Worm (Caenorhabditis elegans) whole organism, L3 larva: ENCODE data around the gene syd-2.

Experiments used
- ceh-82 ChIP-seq: fragments of 150-350 bp; optimal IDR thresholded peaks from 2 replicates; lab custom pipeline; 2014; ENCODE audit warnings: missing biosample characterization, missing genetic modification characterization
- elt-2 ChIP-seq: sonication (generic microtip); optimal IDR thresholded peaks from 2 replicates; lab custom pipeline; 2016; ENCODE audit warnings: missing genetic modification reagents, mild to moderate bottlenecking, missing genetic modification characterization, missing compliant biosample characterization
- elt-3 ChIP-seq, 3 experiments: fragments of 150-350 bp in 1 of 3; sonication (generic microtip) in 2 of 3; optimal IDR thresholded peaks; 2 replicates in 2 of 3; 4 replicates in 1 of 3; lab custom pipeline; 2014 to 2017; ENCODE audit warnings: missing biosample characterization in 3 of 3, missing genetic modification characterization in 3 of 3
- fkh-10 ChIP-seq: sonication (generic microtip); optimal IDR thresholded peaks from 2 replicates; lab custom pipeline; 2017; ENCODE audit warnings: missing biosample characterization, missing genetic modification reagents, missing genetic modification characterization
- fos-1 ChIP-seq: fragments of 150-350 bp; optimal IDR thresholded peaks from 2 replicates; lab custom pipeline; 2014; ENCODE audit warnings: missing biosample characterization, missing genetic modification characterization
- mdl-1 ChIP-seq: fragments of 150-350 bp; optimal IDR thresholded peaks from 2 replicates; lab custom pipeline; 2014; ENCODE audit warnings: missing biosample characterization, missing genetic modification characterization
- nhr-11 ChIP-seq: fragments of 150-350 bp; optimal IDR thresholded peaks from 2 replicates; lab custom pipeline; 2014; ENCODE audit warnings: missing biosample characterization, missing genetic modification characterization
- nhr-237 ChIP-seq: fragments of 150-350 bp; optimal IDR thresholded peaks from 2 replicates; lab custom pipeline; 2014; ENCODE audit warnings: missing biosample characterization, missing genetic modification characterization
- nhr-76 ChIP-seq: fragments of 150-350 bp; sonication (generic microtip); optimal IDR thresholded peaks from 5 replicates; lab custom pipeline; 2014; ENCODE audit warnings: missing biosample characterization, missing genetic modification characterization
- nhr-77 ChIP-seq: fragments of 150-350 bp; optimal IDR thresholded peaks from 2 replicates; lab custom pipeline; 2014; ENCODE audit warnings: missing biosample characterization, missing genetic modification characterization
- pqm-1 ChIP-seq: fragments of 150-350 bp; optimal IDR thresholded peaks from 2 replicates; lab custom pipeline; 2017; ENCODE audit warnings: missing biosample characterization, missing genetic modification characterization, inconsistent platforms
- skn-1 ChIP-seq: fragments of 150-350 bp; optimal IDR thresholded peaks from 2 replicates; lab custom pipeline; 2014; ENCODE audit warnings: missing biosample characterization, missing genetic modification characterization
- unc-39 ChIP-seq: sonication (generic microtip); optimal IDR thresholded peaks from 4 replicates; lab custom pipeline; 2017; ENCODE audit warnings: missing biosample characterization, missing genetic modification characterization
- unc-62 ChIP-seq: fragments of 150-350 bp; sonication (generic microtip); optimal IDR thresholded peaks from 4 replicates; lab custom pipeline; 2014; ENCODE audit warnings: missing biosample characterization, missing genetic modification reagents, missing genetic modification characterization

DNA sequence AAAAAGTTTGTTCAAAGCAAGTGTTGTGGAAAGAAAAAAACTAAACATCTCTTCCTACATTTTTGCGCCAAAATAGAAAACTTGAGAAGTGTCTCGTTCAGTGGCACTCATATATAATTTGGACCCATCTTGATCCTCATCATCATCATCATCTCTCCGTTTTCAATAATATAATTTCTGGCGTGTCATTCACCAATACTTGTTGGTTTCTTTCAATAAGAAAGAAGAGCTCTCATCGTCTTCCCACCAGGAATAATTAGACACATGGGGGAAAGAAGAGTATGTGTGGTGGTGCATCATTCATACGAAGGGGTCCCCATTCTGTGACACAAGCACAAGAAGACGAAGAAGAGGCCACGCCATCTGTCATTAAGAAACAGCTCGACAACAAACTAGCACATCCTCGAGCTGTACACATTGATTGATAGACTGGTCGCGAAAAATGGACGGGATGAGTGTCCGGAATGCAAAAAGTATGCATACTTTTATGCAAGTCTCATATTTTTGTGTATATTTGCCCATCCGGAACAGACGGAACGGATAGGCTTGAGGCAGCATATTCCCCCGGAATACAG is 36.3 kb upstream of the syd-2 start:
- no peak for TF ChIP-seq ceh-82
- no peak for TF ChIP-seq unc-39 (tag; lab: Kevin White, UChicago)
- TF ChIP-seq nhr-77 (tag; lab: Kevin White, UChicago), result no peak
- TF ChIP-seq fos-1 (tag; lab: Kevin White, UChicago), result no peak
- TF ChIP-seq elt-3 (tag; optimal IDR thresholded peaks at IDR 0.05; lab: Kevin White, UChicago), result no peak
- no peak for TF ChIP-seq pqm-1 (tag; lab: Kevin White, UChicago)
- no peak for TF ChIP-seq nhr-11 (tag; lab: Kevin White, UChicago)
- no peak for TF ChIP-seq mdl-1 (tag; lab: Kevin White, UChicago)
- TF ChIP-seq unc-62 (GFP tag; lab: Kevin White, UChicago), result no peak
- TF ChIP-seq nhr-76, result no peak
- no peak for TF ChIP-seq nhr-237 (tag; lab: Kevin White, UChicago)
- TF ChIP-seq fkh-10 (GFP tag; lab: Kevin White, UChicago), result no peak
- no peak for TF ChIP-seq elt-2
- TF ChIP-seq skn-1 (tag; lab: Kevin White, UChicago), result no peak
